Worm (Caenorhabditis elegans): Measurements from ENCODE around the gene T05C12.11.

T05C12.11 gene

DNA sequence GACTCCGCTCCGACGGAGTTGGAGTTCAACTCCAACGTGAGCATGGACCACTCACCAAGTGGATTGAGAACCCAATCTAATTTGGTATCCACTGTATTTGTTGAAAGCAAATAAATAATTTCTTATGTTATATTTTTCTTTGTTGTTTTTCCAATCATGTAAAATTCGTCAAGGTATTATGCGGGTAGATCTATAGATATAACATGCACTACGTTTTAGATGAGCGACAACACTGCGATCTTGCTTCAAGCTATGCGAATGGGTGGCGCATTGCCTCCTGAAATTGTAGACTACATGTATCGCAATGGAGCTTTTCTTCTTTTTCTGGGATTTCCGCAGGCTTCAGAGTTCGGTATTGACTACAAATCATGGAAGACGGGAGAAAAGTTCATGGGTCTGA is 25.7 kb downstream of the T05C12.11 start, which contains the start of gene F10B5.2 (continued):
- no peak for TF ChIP-seq hlh-26 (GFP tag; conservative IDR thresholded peaks at IDR 0.05)
- no peak for TF ChIP-seq F10E7.11 (tag; optimal IDR thresholded peaks at IDR 0.05)
- peak; percentile 53 for TF ChIP-seq F49E8.2 (tag; optimal IDR thresholded peaks at IDR 0.05; ENCODE audit: insufficient read depth)
- TF ChIP-seq hmg-20 (GFP tag; IDR thresholded peaks at IDR 0.05), result no peak
- TF ChIP-seq hlh-12 (tag; optimal IDR thresholded peaks at IDR 0.05), result no peak
- TF ChIP-seq akir-1 (GFP tag; optimal IDR thresholded peaks at IDR 0.05), result no peak
- peak; percentile 9 for TF ChIP-seq snpc-4 (GFP tag; optimal IDR thresholded peaks at IDR 0.05)
- no peak for TF ChIP-seq snpc-4 (tag; optimal IDR thresholded peaks at IDR 0.05)
- no peak for TF ChIP-seq K11D2.4 (GFP tag; IDR thresholded peaks at IDR 0.05)
- peak; percentile 38 for TF ChIP-seq tlf-1 (GFP tag; optimal IDR thresholded peaks at IDR 0.05)
- no peak for TF ChIP-seq lag-1 (GFP tag; IDR thresholded peaks at IDR 0.05)
- TF ChIP-seq ztf-25 (GFP tag; IDR thresholded peaks at IDR 0.05), result 0 out of 2 replicates have a peak, but pooled peaks have one; percentile 29
- peak; percentile 15 for TF ChIP-seq unc-130 (GFP tag; optimal IDR thresholded peaks at IDR 0.05)
- no peak for TF ChIP-seq ceh-79 (tag; optimal IDR thresholded peaks at IDR 0.05)
- peak; percentile 66; the same call in 1 of the 2 replicates for TF ChIP-seq Y53G8AR.9 (GFP tag; conservative IDR thresholded peaks at IDR 0.05)
- TF ChIP-seq ama-1 (optimal IDR thresholded peaks at IDR 0.05), result no peak
- TF ChIP-seq ama-1 (GFP tag; optimal IDR thresholded peaks at IDR 0.05), result no peak
- no peak for TF ChIP-seq F23B12.7 (tag; optimal IDR thresholded peaks at IDR 0.05; ENCODE audit: insufficient read depth)
- TF ChIP-seq F55B11.4 (tag; optimal IDR thresholded peaks at IDR 0.05; ENCODE audit: borderline replicate concordance, insufficient read depth), result no peak
- TF ChIP-seq ceh-58 (GFP tag; IDR thresholded peaks at IDR 0.05), result no peak
- peak; percentile 51; the same call in 1 of the 2 replicates for TF ChIP-seq madf-3 (GFP tag; IDR thresholded peaks at IDR 0.05)
- peak; percentile 51 for TF ChIP-seq lin-54 (GFP tag; optimal IDR thresholded peaks at IDR 0.05)
- no peak for TF ChIP-seq efl-1 (GFP tag; optimal IDR thresholded peaks at IDR 0.05)
- peak; percentile 22; the same call in 1 of the 2 replicates for TF ChIP-seq ceh-100 (GFP tag; IDR thresholded peaks at IDR 0.05)
- TF ChIP-seq ekl-4 (GFP tag; IDR thresholded peaks at IDR 0.05), result peak; percentile 58; the same call in 1 of the 2 replicates
- TF ChIP-seq madf-6 (GFP tag; IDR thresholded peaks at IDR 0.05), result peak; percentile 58
- TF ChIP-seq atf-7 (tag; optimal IDR thresholded peaks at IDR 0.05), result peak; percentile 7
- peak; percentile 38 for TF ChIP-seq D2030.7 (GFP tag; IDR thresholded peaks at IDR 0.05)
- peak; percentile 7 for TF ChIP-seq F57A8.1 (GFP tag; optimal IDR thresholded peaks at IDR 0.05)
- no peak for TF ChIP-seq nhr-27 (tag; optimal IDR thresholded peaks at IDR 0.05)
- no peak for TF ChIP-seq F57C9.4 (tag; optimal IDR thresholded peaks at IDR 0.05)

DNA sequence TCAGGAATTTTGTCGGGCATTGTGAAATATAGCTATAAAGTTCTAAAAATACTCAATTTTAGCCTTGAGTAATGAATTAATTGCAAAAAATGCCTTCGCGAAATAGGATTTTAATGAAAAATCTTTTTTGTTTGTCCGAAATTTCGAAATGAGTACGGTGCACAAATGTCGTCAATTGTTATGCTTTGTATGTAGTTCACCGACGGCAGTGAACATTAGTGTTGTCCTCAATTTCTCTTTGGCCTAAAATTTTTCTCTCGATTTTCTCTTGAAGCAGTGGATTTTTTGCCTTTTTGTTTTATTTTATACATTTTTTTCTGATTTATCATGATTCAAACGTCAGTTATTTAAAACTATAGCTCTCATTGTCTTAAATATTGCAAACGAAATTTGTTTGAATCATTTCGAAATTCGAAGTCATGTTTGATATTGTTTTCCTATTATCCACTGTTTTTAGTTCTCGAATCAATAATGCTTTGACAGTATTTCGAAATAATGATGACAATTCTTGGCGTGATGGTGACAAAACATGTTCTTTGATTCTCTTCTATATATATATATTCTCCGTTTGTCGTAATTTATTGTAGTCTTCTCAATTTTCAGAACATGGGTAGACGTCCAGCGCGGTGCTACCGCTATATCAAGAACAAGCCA is 26.9 kb downstream of the T05C12.11 start, which contains the start of the genes ints-11 and rpl-10:
TSS of gene ints-11 (minus strand) at position 201 of the 654 bp plus-strand sequence.
TSS of gene rpl-10 (plus strand) at position 604 of the 654 bp plus-strand sequence.
- TF ChIP-seq pha-4 (tag; optimal IDR thresholded peaks at IDR 0.05) (peak; percentile 30), lsl-1 (GFP tag; optimal IDR thresholded peaks at IDR 0.05) (peak; percentile 15), aptf-3 (GFP tag; IDR thresholded peaks at IDR 0.05) (no peak), F33H1.4 (GFP tag; IDR thresholded peaks at IDR 0.05) (peak; percentile 67), K11D2.4 (GFP tag; IDR thresholded peaks at IDR 0.05) (no peak), attf-5 (GFP tag; optimal IDR thresholded peaks at IDR 0.05) (peak; percentile 29), mxl-1 (tag; optimal IDR thresholded peaks at IDR 0.05) (no peak), C06A6.2 (GFP tag; conservative IDR thresholded peaks at IDR 0.05) (no peak), snpc-4 (GFP tag; optimal IDR thresholded peaks at IDR 0.05) (no peak), snpc-4 (tag; optimal IDR thresholded peaks at IDR 0.05) (peak in 1 of 4 experiments; percentile 47), lin-35 (GFP tag; optimal IDR thresholded peaks at IDR 0.05) (peak in 1 of 3 experiments; percentile 18), cebp-1 (GFP tag; IDR thresholded peaks at IDR 0.05) (no peak), cebp-1 (tag; optimal IDR thresholded peaks at IDR 0.05) (peak; percentile 55)
